Fruit fly (Drosophila melanogaster) whole organism, adult: Measurements from ENCODE around the gene CG9331.

Source experiments
- CG14711 ChIP-seq: fragments of 200-800 bp; sonication (Bioruptor generic); optimal IDR thresholded peaks from 2 replicates; lab custom pipeline; 2018; ENCODE audit warnings: missing biosample characterization, mild to moderate bottlenecking, missing genetic modification characterization, moderate library complexity
- CG1620 ChIP-seq: fragments of 200-800 bp; sonication (Bioruptor generic); optimal IDR thresholded peaks from 2 replicates; lab custom pipeline; 2016; ENCODE audit warnings: missing biosample characterization, missing genetic modification characterization
- CG33017 ChIP-seq: fragments of 200-800 bp; sonication (Bioruptor generic); optimal IDR thresholded peaks from 2 replicates; lab custom pipeline; 2018; ENCODE audit warnings: missing biosample characterization, mild to moderate bottlenecking, missing genetic modification characterization, moderate library complexity
- CG5204 ChIP-seq: fragments of 200-800 bp; sonication (Bioruptor generic); optimal IDR thresholded peaks from 2 replicates; lab custom pipeline; 2016; ENCODE audit warnings: missing biosample characterization, missing genetic modification characterization
- CG7045 ChIP-seq: fragments of 200-800 bp; sonication (Bioruptor generic); optimal IDR thresholded peaks from 2 replicates; lab custom pipeline; 2017; ENCODE audit warnings: missing biosample characterization, mild to moderate bottlenecking, missing genetic modification characterization
- CG7101 ChIP-seq: fragments of 200-800 bp; sonication (Bioruptor generic); optimal IDR thresholded peaks from 2 replicates; lab custom pipeline; 2018; ENCODE audit warnings: missing biosample characterization, mild to moderate bottlenecking, missing genetic modification characterization, moderate library complexity
- Hr96 ChIP-seq: fragments of 200-800 bp; sonication (Bioruptor generic); optimal IDR thresholded peaks from 2 replicates; lab custom pipeline; 2016; ENCODE audit warnings: missing biosample characterization, missing genetic modification characterization
- Mnt ChIP-seq: fragments of 200-800 bp; sonication (Bioruptor generic); optimal IDR thresholded peaks from 2 replicates; lab custom pipeline; 2016; ENCODE audit warnings: missing biosample characterization, mild to moderate bottlenecking, missing genetic modification characterization
- cic ChIP-seq: fragments of 200-800 bp; sonication (Bioruptor generic); optimal IDR thresholded peaks from 2 replicates; lab custom pipeline; 2017; ENCODE audit warnings: missing biosample characterization, mild to moderate bottlenecking, missing genetic modification characterization, moderate library complexity
- cnc ChIP-seq, 2 experiments: fragments of >200 bp; optimal IDR thresholded peaks; 2 replicates each; lab custom pipeline; 2017
- kay ChIP-seq: fragments of 200-800 bp; sonication (Bioruptor generic); peaks from one replicate; lab custom pipeline; 2016; ENCODE audit warnings: missing biosample characterization, missing genetic modification characterization, borderline replicate concordance
- ovo ChIP-seq: fragments of 200-800 bp; sonication (Bioruptor generic); optimal IDR thresholded peaks from 2 replicates; lab custom pipeline; 2016; ENCODE audit warnings: missing biosample characterization, missing genetic modification characterization
- tj ChIP-seq: fragments of 200-800 bp; sonication (Bioruptor generic); optimal IDR thresholded peaks from 3 replicates; lab custom pipeline; 2017; ENCODE audit warnings: missing biosample characterization, mild to moderate bottlenecking, missing genetic modification characterization, moderate library complexity

- peak; percentile 53 for TF ChIP-seq kay (GFP tag; lab: Kevin White, UChicago)
- no peak for TF ChIP-seq cic (GFP tag; lab: Kevin White, UChicago)
- TF ChIP-seq Hr96, result no peak
- no peak for TF ChIP-seq CG14711 (tag; lab: Kevin White, UChicago)
- no peak for TF ChIP-seq CG7101
- no peak for TF ChIP-seq CG33017 (tag; lab: Kevin White, UChicago)
- TF ChIP-seq CG7045 (GFP tag; lab: Kevin White, UChicago), result no peak
- TF ChIP-seq ovo (GFP tag; lab: Kevin White, UChicago), result no peak
- no peak for TF ChIP-seq CG5204 (GFP tag; lab: Kevin White, UChicago)
- no peak for TF ChIP-seq cnc (optimal IDR thresholded peaks at IDR 0.05; lab: Kevin White, UChicago)
- TF ChIP-seq tj, result no peak
- no peak for TF ChIP-seq CG1620 (GFP tag; lab: Kevin White, UChicago)
- TF ChIP-seq Mnt (GFP tag; lab: Kevin White, UChicago), result no peak
These were observed 30.1 kb upstream of the CG9331 start for dm6 chr2L:20792521-20792920.
